Worm (Caenorhabditis elegans) whole organism, early embryonic: ENCODE data around the gene pak-2.

ENCODE experiments used
- F13C5.2 ChIP-seq: sonication (generic microtip); optimal IDR thresholded peaks from 2 replicates; lab custom pipeline; 2017; ENCODE audit warnings: mild to moderate bottlenecking, missing genetic modification characterization, inconsistent platforms, missing compliant biosample characterization
- ama-1 ChIP-seq: fragments of 150-350 bp; optimal IDR thresholded peaks from 2 replicates; lab custom pipeline; 2014
- ceh-13 ChIP-seq: fragments of 200-800 bp; sonication (Bioruptor generic); optimal IDR thresholded peaks from 2 replicates; lab custom pipeline; 2018; ENCODE audit warnings: mild to moderate bottlenecking, missing genetic modification characterization, missing compliant biosample characterization
- flt-1 ChIP-seq: fragments of 200-800 bp; sonication (Bioruptor generic); IDR thresholded peaks from 2 replicates; pipeline ENCODE4 v1.3.6; 2022; ENCODE audit warnings: missing genetic modification characterization, missing compliant biosample characterization
- pes-1 ChIP-seq: fragments of 200-800 bp; sonication (Bioruptor generic); IDR thresholded peaks from 2 replicates; pipeline ENCODE4 v1.3.6; 2022; ENCODE audit warnings: missing genetic modification reagents, missing genetic modification characterization, missing compliant biosample characterization

ce11 chrV:11083691-11084090, 44.5 kb upstream of the pak-2 start:
- TF ChIP-seq pes-1 (GFP tag; lab: Robert Waterston, UW) (no peak), ama-1 (lab: Kevin White, UChicago) (no peak), flt-1 (GFP tag; lab: Robert Waterston, UW) (no peak), ceh-13 (GFP tag; lab: Kevin White, UChicago) (no peak), F13C5.2 (tag; lab: Kevin White, UChicago) (peak; percentile 35)
